Fruit fly (Drosophila melanogaster): ENCODE results near the gene Abca3.

DNA sequence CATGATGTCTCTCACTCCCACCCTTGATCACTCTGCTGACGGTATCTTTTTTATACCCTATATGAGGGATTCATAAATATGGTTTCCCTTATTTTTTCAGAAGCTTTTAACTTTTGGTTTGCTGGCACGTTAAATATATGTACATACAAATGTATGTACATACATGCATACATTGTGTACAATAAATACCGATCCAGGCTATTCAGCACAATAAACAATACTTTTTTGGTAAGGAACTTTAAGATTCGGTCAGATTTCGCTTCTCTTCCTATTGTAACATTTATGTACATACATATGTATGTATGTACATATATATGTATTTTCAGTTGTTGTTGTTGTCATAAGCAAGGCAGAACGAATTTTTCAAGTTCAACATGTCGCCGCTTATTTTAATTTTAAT lies 24.4 kb downstream of the Abca3 start:
- TF ChIP-seq CG8478 (optimal IDR thresholded peaks at IDR 0.05) (no peak), CTCF (optimal IDR thresholded peaks at IDR 0.05) (no peak)
